Fruit fly (Drosophila melanogaster): Measurements from ENCODE around the gene CG7453.
A peak's percentile ranks its signal among the peaks of the same experiment; 100 is the strongest.

Gene CG7453

dm6 chrX:19167032-19167568 is 12.9 kb upstream of the CG7453 start, which contains the start of gene RhoGAP18B (continued):
- TF ChIP-seq sr (GFP tag; IDR thresholded peaks at IDR 0.05) (peak; percentile 97), CG12299 (tag; optimal IDR thresholded peaks at IDR 0.05) (no peak), Six4 (GFP tag; optimal IDR thresholded peaks at IDR 0.05) (no peak), CG13287 (GFP tag; IDR thresholded peaks at IDR 0.05; ENCODE audit: partially characterized antibody) (peak; percentile 18; the same call in 1 of the 2 replicates), hth (optimal IDR thresholded peaks at IDR 0.05) (no peak), CG12769 (tag; optimal IDR thresholded peaks at IDR 0.05) (peak; percentile 22), so (GFP tag; IDR thresholded peaks at IDR 0.05) (peak; percentile 85; the same call in 2 of the 3 replicates), unc-4 (GFP tag; IDR thresholded peaks at IDR 0.05; ENCODE audit: partially characterized antibody) (no peak), Pdp1 (GFP tag; optimal IDR thresholded peaks at IDR 0.05) (peak in 1 of 2 experiments; percentile 34), amos (GFP tag; IDR thresholded peaks at IDR 0.05; ENCODE audit: partially characterized antibody) (no peak; the same call in 1 of the 2 replicates), fd3F (GFP tag; optimal IDR thresholded peaks at IDR 0.05) (no peak), CG12659 (GFP tag; optimal IDR thresholded peaks at IDR 0.05) (no peak), CG2199 (GFP tag; IDR thresholded peaks at IDR 0.05) (peak; percentile 98), fd102C (GFP tag; optimal IDR thresholded peaks at IDR 0.05) (no peak), Hr3 (GFP tag; optimal IDR thresholded peaks at IDR 0.05) (no peak), CG10979 (tag; optimal IDR thresholded peaks at IDR 0.05) (no peak), CG12071 (GFP tag; optimal IDR thresholded peaks at IDR 0.05) (no peak), slp2 (GFP tag; optimal IDR thresholded peaks at IDR 0.05) (no peak), Jarid2 (GFP tag; optimal IDR thresholded peaks at IDR 0.05) (no peak), B-H2 (GFP tag; optimal IDR thresholded peaks at IDR 0.05) (no peak), CoRest (tag; optimal IDR thresholded peaks at IDR 0.05) (no peak), hbn (GFP tag; IDR thresholded peaks at IDR 0.05; ENCODE audit: partially characterized antibody) (no peak), CG11247 (GFP tag; IDR thresholded peaks at IDR 0.05) (no peak), CG12155 (GFP tag; optimal IDR thresholded peaks at IDR 0.05) (no peak), CG17802 (tag; optimal IDR thresholded peaks at IDR 0.05) (no peak), Trl (optimal IDR thresholded peaks at IDR 0.05) (no peak), Trl (GFP tag; optimal IDR thresholded peaks at IDR 0.05) (no peak), gce (GFP tag; IDR thresholded peaks at IDR 0.05) (no peak), tin (GFP tag; optimal IDR thresholded peaks at IDR 0.05) (no peak), nmo (GFP tag; optimal IDR thresholded peaks at IDR 0.05) (no peak), cg (GFP tag; optimal IDR thresholded peaks at IDR 0.05) (peak; percentile 17), salm (tag; optimal IDR thresholded peaks at IDR 0.05) (no peak), CG15479 (GFP tag; optimal IDR thresholded peaks at IDR 0.05) (no peak), CG13894 (tag; optimal IDR thresholded peaks at IDR 0.05) (peak; percentile 83), CG10366 (GFP tag; IDR thresholded peaks at IDR 0.05) (no peak), dpn (GFP tag; optimal IDR thresholded peaks at IDR 0.05) (no peak), schlank (tag; optimal IDR thresholded peaks at IDR 0.05) (no peak), Adf1 (GFP tag; IDR thresholded peaks at IDR 0.05) (peak; percentile 98), CG34224 (GFP tag; IDR thresholded peaks at IDR 0.05; ENCODE audit: partially characterized antibody) (no peak; the same call in 2 of the 3 replicates), sqz (GFP tag; optimal IDR thresholded peaks at IDR 0.05) (peak; percentile 9), abd-A (tag; optimal IDR thresholded peaks at IDR 0.05) (peak; percentile 69), D19B (GFP tag; optimal IDR thresholded peaks at IDR 0.05) (peak; percentile 71), Rx (GFP tag; IDR thresholded peaks at IDR 0.05) (no peak), CG10462 (GFP tag; optimal IDR thresholded peaks at IDR 0.05) (no peak), Optix (GFP tag; IDR thresholded peaks at IDR 0.05) (no peak), mirr (GFP tag; optimal IDR thresholded peaks at IDR 0.05) (no peak), Dbx (GFP tag; IDR thresholded peaks at IDR 0.05) (no peak), pros (GFP tag; optimal IDR thresholded peaks at IDR 0.05) (no peak), Atf6 (GFP tag; IDR thresholded peaks at IDR 0.05) (no peak), lilli (GFP tag; optimal IDR thresholded peaks at IDR 0.05) (no peak), CG1024 (GFP tag; IDR thresholded peaks at IDR 0.05) (no peak)
